Worm (Caenorhabditis elegans): ENCODE measurements around the gene Y43F8C.6.

Y43F8C.6 gene

ce11 chrV:19632948-19633347, 7.8 kb downstream of the Y43F8C.6 start:
- TF ChIP-seq bed-1 (GFP tag; IDR thresholded peaks at IDR 0.05) (0 out of 2 replicates have a peak, but pooled peaks have one; percentile 39), lin-35 (GFP tag; optimal IDR thresholded peaks at IDR 0.05) (no peak)

- TF ChIP-seq nfyb-1 (GFP tag; IDR thresholded peaks at IDR 0.05) = no peak
- 0 out of 2 replicates have a peak, but pooled peaks have one; percentile 33 for TF ChIP-seq cebp-2 (GFP tag; IDR thresholded peaks at IDR 0.05)
These were observed 8.2 kb downstream of the Y43F8C.6 start, which contains the start of gene Y43F8C.5 for ce11 chrV:19632546-19632945. Y43F8C.5 (minus strand) TSS chrV:19632646.

ce11 chrV:19630569-19630968, 10.1 kb downstream of the Y43F8C.6 start:
- TF ChIP-seq cebp-2 (GFP tag; IDR thresholded peaks at IDR 0.05) (no peak), ceh-40 (GFP tag; IDR thresholded peaks at IDR 0.05) (no peak), zim-3 (tag; optimal IDR thresholded peaks at IDR 0.05) (no peak), F39B2.1 (GFP tag; IDR thresholded peaks at IDR 0.05) (no peak), mel-28 (tag; optimal IDR thresholded peaks at IDR 0.05; ENCODE audit: borderline replicate concordance) (no peak), F52B5.7 (tag; optimal IDR thresholded peaks at IDR 0.05) (no peak), nhr-179 (tag; optimal IDR thresholded peaks at IDR 0.05) (no peak), B0336.3 (GFP tag; IDR thresholded peaks at IDR 0.05) (no peak), D2030.7 (GFP tag; IDR thresholded peaks at IDR 0.05) (no peak), F49E8.2 (tag; optimal IDR thresholded peaks at IDR 0.05; ENCODE audit: insufficient read depth) (no peak), C17E4.6 (GFP tag; IDR thresholded peaks at IDR 0.05) (no peak), nfyb-1 (GFP tag; IDR thresholded peaks at IDR 0.05) (no peak), lir-1 (GFP tag; conservative IDR thresholded peaks at IDR 0.05) (no peak), sptf-2 (GFP tag; optimal IDR thresholded peaks at IDR 0.05) (no peak), let-526 (GFP tag; IDR thresholded peaks at IDR 0.05) (no peak)

ce11 chrV:19629973-19630372, 10.7 kb downstream of the Y43F8C.6 start:
- no peak for TF ChIP-seq B0336.3 (GFP tag; IDR thresholded peaks at IDR 0.05)
- TF ChIP-seq dpl-1 (GFP tag; optimal IDR thresholded peaks at IDR 0.05) = no peak
- no peak for TF ChIP-seq lin-26 (GFP tag; IDR thresholded peaks at IDR 0.05)
- no peak for TF ChIP-seq F52B5.7 (tag; optimal IDR thresholded peaks at IDR 0.05)
- TF ChIP-seq madf-10 (tag; optimal IDR thresholded peaks at IDR 0.05) = no peak
- TF ChIP-seq F39B2.1 (GFP tag; IDR thresholded peaks at IDR 0.05) = no peak
- no peak for TF ChIP-seq nhr-80 (tag; optimal IDR thresholded peaks at IDR 0.05)
- no peak for TF ChIP-seq C06A6.2 (GFP tag; conservative IDR thresholded peaks at IDR 0.05)
- TF ChIP-seq aptf-2 (GFP tag; conservative IDR thresholded peaks at IDR 0.05) = no peak
- no peak for TF ChIP-seq F49E8.2 (tag; optimal IDR thresholded peaks at IDR 0.05; ENCODE audit: insufficient read depth)
- no peak for TF ChIP-seq hrde-1 (tag; optimal IDR thresholded peaks at IDR 0.05; ENCODE audit: borderline replicate concordance)
- no peak for TF ChIP-seq nhr-120 (GFP tag; IDR thresholded peaks at IDR 0.05)
- no peak for TF ChIP-seq Y53F4B.3 (GFP tag; IDR thresholded peaks at IDR 0.05)
- TF ChIP-seq F55B11.4 (tag; optimal IDR thresholded peaks at IDR 0.05; ENCODE audit: borderline replicate concordance, insufficient read depth) = no peak

ce11 chrV:19629544-19629943, 11.2 kb downstream of the Y43F8C.6 start:
- TF ChIP-seq K11D2.4 (GFP tag; IDR thresholded peaks at IDR 0.05) = no peak
- no peak for TF ChIP-seq ZK185.1 (tag; optimal IDR thresholded peaks at IDR 0.05; ENCODE audit: poor library complexity, severe bottlenecking)
- no peak for TF ChIP-seq K12H6.12 (tag; optimal IDR thresholded peaks at IDR 0.05)
- TF ChIP-seq lin-26 (GFP tag; IDR thresholded peaks at IDR 0.05) = no peak
- TF ChIP-seq hmg-1.2 (GFP tag; IDR thresholded peaks at IDR 0.05) = peak; percentile 96
- TF ChIP-seq F39B2.1 (GFP tag; IDR thresholded peaks at IDR 0.05) = 0 out of 2 replicates have a peak, but pooled peaks have one; percentile 3
- TF ChIP-seq C06A6.2 (GFP tag; conservative IDR thresholded peaks at IDR 0.05) = no peak
- no peak for TF ChIP-seq nhr-90 (tag; optimal IDR thresholded peaks at IDR 0.05)
- TF ChIP-seq let-526 (GFP tag; IDR thresholded peaks at IDR 0.05) = 0 out of 2 replicates have a peak, but pooled peaks have one; percentile 50
- TF ChIP-seq nfya-2 (GFP tag; IDR thresholded peaks at IDR 0.05) = 0 out of 2 replicates have a peak, but pooled peaks have one; percentile 58
- TF ChIP-seq attf-5 (GFP tag; optimal IDR thresholded peaks at IDR 0.05) = no peak
- TF ChIP-seq mcd-1 (GFP tag; IDR thresholded peaks at IDR 0.05) = no peak
- TF ChIP-seq ztf-28 (GFP tag; IDR thresholded peaks at IDR 0.05) = 0 out of 2 replicates have a peak, but pooled peaks have one; percentile 44
- peak; percentile 75 for TF ChIP-seq zfh-2 (GFP tag; conservative IDR thresholded peaks at IDR 0.05)
- 0 out of 2 replicates have a peak, but pooled peaks have one; percentile 24 for TF ChIP-seq D2030.7 (GFP tag; IDR thresholded peaks at IDR 0.05)
- TF ChIP-seq F37B4.10 (GFP tag; IDR thresholded peaks at IDR 0.05) = no peak
- TF ChIP-seq C17E4.6 (GFP tag; IDR thresholded peaks at IDR 0.05) = 0 out of 2 replicates have a peak, but pooled peaks have one; percentile 23
- TF ChIP-seq aptf-3 (GFP tag; IDR thresholded peaks at IDR 0.05) = 0 out of 2 replicates have a peak, but pooled peaks have one; percentile 72

All from whole organism, young adult.